Fruit fly (Drosophila melanogaster) Kc167 (cell line): ENCODE data around the gene PNKP.

ENCODE experiments used
- Myc ChIP-seq: fragments of >200 bp; optimal IDR thresholded peaks from 2 replicates; lab custom pipeline; 2017; ENCODE audit warnings: missing external identifiers
- Sin3A ChIP-seq: fragments of >200 bp; optimal IDR thresholded peaks from 2 replicates; lab custom pipeline; 2018; ENCODE audit warnings: missing external identifiers
- h ChIP-seq: fragments of >200 bp; optimal IDR thresholded peaks from 3 replicates; lab custom pipeline; 2018; ENCODE audit warnings: missing external identifiers
- insv ChIP-seq: fragments of >200 bp; optimal IDR thresholded peaks from 3 replicates; lab custom pipeline; 2018; ENCODE audit warnings: missing external identifiers
- psq ChIP-seq: fragments of >200 bp; optimal IDR thresholded peaks from 2 replicates; lab custom pipeline; 2017; ENCODE audit warnings: missing external identifiers
- ttk ChIP-seq: sonication (Bioruptor generic); optimal IDR thresholded peaks from 2 replicates; lab custom pipeline; 2017; ENCODE audit warnings: missing external identifiers

DNA sequence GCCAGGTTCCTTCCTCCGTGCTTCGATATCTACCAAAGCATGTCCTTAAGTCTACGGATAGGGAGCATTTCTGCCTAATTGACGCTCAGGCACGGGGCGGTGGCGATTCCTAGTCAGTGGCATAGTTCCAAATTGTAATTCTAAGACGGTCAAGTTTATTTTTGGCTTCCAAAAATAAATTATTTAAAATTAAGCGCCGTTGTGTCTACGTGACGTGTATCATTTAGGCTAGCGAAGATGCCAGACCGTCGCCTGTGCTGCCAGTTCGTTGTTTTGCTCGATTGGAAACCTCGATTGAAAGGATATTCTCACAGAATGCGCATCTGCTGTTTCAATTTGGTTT lies 5.8 kb upstream of the PNKP start:
- TF ChIP-seq Myc (lab: Kevin White, UChicago) (no peak), psq (no peak), h (no peak), insv (lab: Kevin White, UChicago) (no peak), Sin3A (lab: Kevin White, UChicago) (no peak), ttk (lab: Kevin White, UChicago) (no peak)
